Fruit fly (Drosophila melanogaster) whole organism: ENCODE results near the gene Hipk.

ENCODE experiments used
- CG8478 ChIP-seq: fragments of >200 bp; optimal IDR thresholded peaks from 2 replicates; lab custom pipeline; 2018; ENCODE audit warnings: inconsistent platforms
- Dll ChIP-seq: fragments of >200 bp; optimal IDR thresholded peaks from 2 replicates; lab custom pipeline; 2017
- EcR ChIP-seq, 2 experiments: fragments of >200 bp; optimal IDR thresholded peaks; 2 replicates each; lab custom pipeline; 2017; ENCODE audit warnings: missing biosample characterization in 2 of 2, missing genetic modification characterization in 2 of 2, missing genetic modification reagents in 2 of 2
- pan ChIP-seq: fragments of >200 bp; optimal IDR thresholded peaks from 2 replicates; lab custom pipeline; 2017
- psq ChIP-seq: fragments of >200 bp; optimal IDR thresholded peaks from 2 replicates; lab custom pipeline; 2017
- usp ChIP-seq: fragments of >200 bp; optimal IDR thresholded peaks from 2 replicates; lab custom pipeline; 2017; ENCODE audit warnings: missing biosample characterization, missing genetic modification characterization, mixed read lengths

Gene Hipk

DNA sequence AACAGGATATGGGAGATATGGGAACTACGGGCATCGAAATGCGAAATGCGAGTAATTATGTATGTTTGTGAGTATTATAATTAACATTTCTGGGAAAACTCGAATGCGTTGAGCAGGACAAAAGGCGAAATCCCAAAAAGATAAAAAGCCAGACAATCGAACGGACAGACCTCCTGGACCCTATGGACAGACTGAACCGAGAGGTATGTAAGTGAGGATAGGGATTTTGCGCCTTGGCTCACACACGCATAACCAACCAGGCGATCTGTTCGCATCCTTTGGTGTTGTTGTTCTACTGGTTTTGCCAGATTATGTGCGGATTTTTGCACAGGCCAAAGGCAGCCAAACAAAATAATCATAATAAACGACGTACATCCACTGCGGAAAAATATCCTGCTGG, 75.1 kb downstream of the Hipk start:
- no peak for TF ChIP-seq psq (lab: Kevin White, UChicago)
- no peak for TF ChIP-seq usp
- no peak for TF ChIP-seq EcR (GFP tag; optimal IDR thresholded peaks at IDR 0.05; lab: Kevin White, UChicago)
- no peak for TF ChIP-seq pan (lab: Kevin White, UChicago)
- TF ChIP-seq Dll (lab: Kevin White, UChicago) = no peak
- no peak for TF ChIP-seq CG8478 (lab: Kevin White, UChicago)

DNA sequence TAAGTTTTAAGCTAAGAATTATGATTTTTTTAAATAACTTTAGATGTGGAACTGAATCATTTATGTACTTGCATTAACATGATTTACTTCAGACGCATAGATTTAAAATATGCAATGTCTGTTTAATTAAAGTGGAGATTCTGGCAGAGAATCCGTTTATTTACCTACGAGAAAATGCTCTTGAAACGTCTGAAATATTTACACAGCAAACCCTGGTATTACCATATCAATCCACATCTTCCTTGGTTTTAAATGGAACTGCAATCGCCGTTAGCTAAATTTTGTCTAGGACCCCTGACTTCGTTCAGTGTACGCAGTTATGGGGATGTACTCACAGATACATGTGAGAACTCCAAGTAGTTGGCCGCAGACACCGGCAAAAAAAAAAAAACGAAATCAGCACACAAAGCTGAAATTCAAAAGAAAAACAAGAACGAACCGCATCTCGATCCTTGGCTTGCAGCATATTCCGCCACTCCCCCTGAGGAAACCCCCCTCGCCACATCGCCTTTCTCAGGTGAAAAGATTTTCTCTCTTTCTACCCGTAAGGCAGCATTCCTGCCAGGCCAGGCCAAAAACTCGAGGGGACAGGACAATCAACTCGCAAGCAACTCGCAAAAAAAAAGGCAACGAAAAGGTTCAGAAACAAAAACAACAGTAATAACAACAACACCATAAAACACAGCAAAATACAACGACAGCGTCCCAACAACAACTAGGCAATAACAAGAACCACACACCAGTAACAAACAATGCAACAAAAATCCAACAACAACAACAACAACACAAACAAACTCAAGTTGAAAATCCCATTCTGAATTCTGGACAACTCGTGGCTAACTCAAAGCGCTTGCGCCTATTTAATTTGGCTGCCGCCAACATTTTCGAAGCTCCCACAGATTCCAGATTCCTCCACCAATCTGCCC, 75.8 kb downstream of the Hipk start:
- no peak for TF ChIP-seq usp
- TF ChIP-seq Dll (lab: Kevin White, UChicago) = peak; percentile 55
- TF ChIP-seq psq (lab: Kevin White, UChicago) = no peak
- no peak for TF ChIP-seq CG8478 (lab: Kevin White, UChicago)
- TF ChIP-seq EcR (GFP tag; optimal IDR thresholded peaks at IDR 0.05; lab: Kevin White, UChicago) = peak in 1 of 2 experiments; percentile 85

- TF ChIP-seq CG8478 (lab: Kevin White, UChicago) (no peak), pan (lab: Kevin White, UChicago) (peak; percentile 86)
Measured at dm6 chr3L:619427-620308, 76.8 kb downstream of the Hipk start.

DNA sequence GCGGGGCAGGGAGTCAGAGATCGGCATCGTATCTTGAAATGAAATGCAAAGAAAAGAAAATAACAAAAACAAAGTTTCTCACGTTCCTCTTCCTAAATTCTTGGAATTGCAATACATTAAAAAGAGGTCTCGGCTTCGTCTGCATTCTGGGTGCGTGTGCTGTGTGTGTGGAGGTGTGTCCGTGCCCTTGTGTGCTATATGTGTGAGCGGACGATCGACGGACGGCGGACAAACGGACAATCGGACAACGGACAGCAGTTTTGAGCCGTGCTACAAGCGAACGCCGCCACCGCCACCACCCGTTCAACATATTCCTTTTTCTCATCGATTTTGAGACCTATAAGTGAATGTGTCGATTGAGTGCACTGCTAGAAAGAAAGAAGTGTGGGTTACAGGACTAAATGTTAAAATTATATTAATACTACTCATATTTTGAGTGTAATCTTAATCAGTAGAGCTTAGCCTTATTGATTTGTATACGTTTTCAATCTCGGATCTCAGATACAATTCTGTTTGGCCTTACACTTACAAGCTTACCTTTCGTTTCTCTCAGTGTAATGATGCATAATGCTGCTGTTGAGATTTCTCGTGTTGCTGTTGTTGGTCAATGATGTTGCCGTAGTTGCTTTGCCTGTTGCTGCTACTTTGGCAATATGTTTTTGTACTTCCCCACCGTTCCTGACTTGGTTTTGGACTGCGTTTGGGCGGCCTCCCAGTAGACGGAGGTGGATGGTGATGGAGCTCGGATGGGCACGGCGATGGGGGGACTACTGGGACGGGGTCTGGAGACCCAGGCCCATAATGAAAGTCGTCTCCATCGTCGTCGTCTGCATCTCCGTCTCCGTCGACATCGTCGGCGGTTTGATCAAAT, 78.5 kb downstream of the Hipk start:
- TF ChIP-seq psq (lab: Kevin White, UChicago) (no peak), CG8478 (lab: Kevin White, UChicago) (no peak), Dll (lab: Kevin White, UChicago) (peak; percentile 48), usp (no peak), EcR (GFP tag; optimal IDR thresholded peaks at IDR 0.05; lab: Kevin White, UChicago) (no peak)

DNA sequence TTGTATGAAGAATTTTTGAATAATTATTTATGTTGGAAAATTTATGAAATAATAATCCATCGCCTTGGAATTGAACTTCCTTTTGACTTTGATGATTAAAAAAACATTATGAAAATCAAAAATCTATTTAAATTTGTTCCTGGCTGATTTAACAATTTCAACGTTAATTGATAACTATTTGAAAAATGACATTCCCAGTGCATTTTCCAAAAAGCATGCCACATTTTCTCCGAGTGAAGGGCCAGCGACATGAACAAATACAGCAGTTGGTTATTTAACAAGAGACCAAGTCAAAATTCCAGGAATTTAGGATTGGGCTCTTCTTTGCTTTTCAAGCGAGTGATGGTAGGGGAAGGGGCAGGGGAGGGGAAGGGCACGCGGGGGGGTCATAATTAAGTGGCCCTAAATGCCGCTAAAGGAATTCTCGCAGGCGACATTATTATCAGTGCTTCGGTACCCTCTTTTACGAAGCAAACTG, 79.5 kb downstream of the Hipk start:
- TF ChIP-seq CG8478 (lab: Kevin White, UChicago) (no peak), Dll (lab: Kevin White, UChicago) (no peak), usp (no peak), pan (lab: Kevin White, UChicago) (no peak), EcR (GFP tag; optimal IDR thresholded peaks at IDR 0.05; lab: Kevin White, UChicago) (no peak), psq (lab: Kevin White, UChicago) (no peak)

- TF ChIP-seq pan (lab: Kevin White, UChicago) = no peak
- no peak for TF ChIP-seq psq (lab: Kevin White, UChicago)
- TF ChIP-seq usp = no peak
- no peak for TF ChIP-seq Dll (lab: Kevin White, UChicago)
- TF ChIP-seq EcR (GFP tag; optimal IDR thresholded peaks at IDR 0.05; lab: Kevin White, UChicago) = no peak
- TF ChIP-seq CG8478 (lab: Kevin White, UChicago) = no peak
Measured at dm6 chr3L:623556-623955, 80.7 kb downstream of the Hipk start.

DNA sequence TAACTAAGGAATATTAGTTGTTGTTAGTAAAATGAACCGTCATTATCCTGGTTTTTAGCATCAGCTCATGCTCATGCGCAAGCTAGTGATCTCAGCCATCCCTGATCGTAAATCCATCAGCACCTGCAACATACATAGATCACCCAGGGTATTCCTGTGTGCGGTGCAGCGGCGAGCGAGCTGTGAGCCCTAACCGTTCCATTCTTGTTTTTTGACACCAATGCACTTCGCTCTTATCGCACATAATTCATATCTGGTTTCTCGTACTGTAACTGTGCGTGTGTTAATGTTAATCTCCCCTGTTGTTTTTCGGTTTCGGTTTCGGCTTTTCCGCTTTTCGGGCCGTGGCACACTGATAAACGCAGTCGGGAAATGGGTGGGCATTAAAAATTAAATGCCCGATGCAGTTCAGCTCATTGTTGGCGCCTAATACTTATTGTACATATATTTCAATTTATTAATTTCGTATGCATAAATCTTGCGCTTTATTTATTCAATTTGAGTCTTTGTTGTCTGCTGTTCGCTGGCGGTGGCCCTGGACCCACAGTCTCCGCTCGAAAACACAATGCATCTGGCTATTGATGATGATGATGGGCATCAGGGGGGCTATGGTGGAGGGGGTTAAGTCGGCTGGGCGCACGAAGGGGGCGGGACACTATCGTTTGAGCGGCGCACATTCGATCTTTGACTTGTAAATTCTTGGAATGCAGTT, 81.5 kb downstream of the Hipk start:
- TF ChIP-seq pan (lab: Kevin White, UChicago) (no peak), EcR (GFP tag; optimal IDR thresholded peaks at IDR 0.05; lab: Kevin White, UChicago) (no peak), psq (lab: Kevin White, UChicago) (no peak), usp (no peak), CG8478 (lab: Kevin White, UChicago) (no peak), Dll (lab: Kevin White, UChicago) (no peak)

- TF ChIP-seq usp (no peak), Dll (lab: Kevin White, UChicago) (no peak)
Measured at dm6 chr3L:625899-626298, 83.0 kb downstream of the Hipk start.

- TF ChIP-seq usp (no peak), pan (lab: Kevin White, UChicago) (no peak), EcR (GFP tag; optimal IDR thresholded peaks at IDR 0.05; lab: Kevin White, UChicago) (no peak), Dll (lab: Kevin White, UChicago) (no peak), CG8478 (lab: Kevin White, UChicago) (no peak), psq (lab: Kevin White, UChicago) (no peak)
Measured at dm6 chr3L:626498-627369, 83.9 kb downstream of the Hipk start.

DNA sequence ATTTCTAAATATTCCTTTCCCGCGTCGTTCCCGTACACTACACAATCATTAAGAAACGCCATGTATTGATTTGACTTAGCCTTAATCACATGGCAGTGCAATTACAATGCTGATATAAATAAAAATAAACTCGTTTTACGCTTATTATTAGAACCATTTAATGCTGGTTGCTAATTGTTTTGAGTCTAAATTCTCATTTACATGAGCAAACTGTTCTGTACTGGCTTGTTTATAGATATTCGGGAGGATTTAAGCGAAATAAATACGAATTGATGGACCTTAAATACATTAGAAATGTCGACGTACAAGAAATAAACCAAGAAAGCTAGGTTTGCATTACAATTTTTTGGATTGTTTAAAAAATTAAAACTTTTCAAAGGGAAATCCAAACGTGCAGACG, 84.5 kb downstream of the Hipk start:
- TF ChIP-seq CG8478 (lab: Kevin White, UChicago) (no peak), pan (lab: Kevin White, UChicago) (no peak), EcR (GFP tag; optimal IDR thresholded peaks at IDR 0.05; lab: Kevin White, UChicago) (no peak), psq (lab: Kevin White, UChicago) (no peak), usp (no peak), Dll (lab: Kevin White, UChicago) (no peak)
